Worm (Caenorhabditis elegans) whole organism, L4 larva: Measurements from ENCODE around the gene Y39A3B.7.

Source experiments
- fkh-10 ChIP-seq: fragments of 150-350 bp; optimal IDR thresholded peaks from 2 replicates; lab custom pipeline; 2014; ENCODE audit warnings: missing biosample characterization, missing genetic modification reagents, missing genetic modification characterization
- lim-7 ChIP-seq: fragments of 200-800 bp; sonication (Bioruptor generic); IDR thresholded peaks from 2 replicates; pipeline ENCODE4 v1.3.6; 2022; ENCODE audit warnings: missing genetic modification characterization, missing compliant biosample characterization
- lin-39 ChIP-seq: fragments of 150-350 bp; optimal IDR thresholded peaks from 2 replicates; lab custom pipeline; 2014; ENCODE audit warnings: missing biosample characterization, missing genetic modification reagents, missing genetic modification characterization
- nhr-76 ChIP-seq: fragments of 150-350 bp; optimal IDR thresholded peaks from 2 replicates; lab custom pipeline; 2014; ENCODE audit warnings: missing biosample characterization, missing genetic modification characterization
- pha-4 ChIP-seq, 2 experiments: fragments of 150-350 bp in 1 of 2; fragments of 200-800 bp in 1 of 2; sonication (Bioruptor generic) in 1 of 2; IDR thresholded peaks in 1 of 2; optimal IDR thresholded peaks in 1 of 2; 2 replicates each; pipeline versions ENCODE4 v1.3.6 to Lab custom; 2014 to 2022; ENCODE audit warnings: missing genetic modification characterization in 2 of 2, missing genetic modification reagents in 2 of 2, missing biosample characterization in 1 of 2, missing compliant biosample characterization in 1 of 2
- saeg-2 ChIP-seq: fragments of 200-800 bp; sonication (Bioruptor generic); IDR thresholded peaks from 2 replicates; pipeline ENCODE4 v1.3.6; 2022; ENCODE audit warnings: missing genetic modification reagents, missing genetic modification characterization, missing compliant biosample characterization

ce11 chrIII:1977424-1977823 lies 7.3 kb downstream of the Y39A3B.7 start:
- TF ChIP-seq pha-4 (GFP tag; IDR thresholded peaks at IDR 0.05; lab: Robert Waterston, UW) (no peak), pha-4 (tag; optimal IDR thresholded peaks at IDR 0.05; lab: Kevin White, UChicago) (no peak), lim-7 (GFP tag; lab: Robert Waterston, UW) (no peak), lin-39 (tag; lab: Kevin White, UChicago) (no peak), nhr-76 (tag; lab: Kevin White, UChicago) (no peak), saeg-2 (GFP tag; lab: Robert Waterston, UW) (no peak), fkh-10 (no peak)
